Fruit fly (Drosophila melanogaster): ENCODE measurements around the gene Ibf2.

Gene Ibf2

dm6 chr3R:9220064-9220864 lies 38.0 kb downstream of the Ibf2 start (continued):
- no peak for TF ChIP-seq gro (GFP tag; optimal IDR thresholded peaks at IDR 0.05)
- TF ChIP-seq CG1832 (GFP tag; optimal IDR thresholded peaks at IDR 0.05): peak; percentile 80
- peak; percentile 4 for TF ChIP-seq Sox100B (GFP tag; optimal IDR thresholded peaks at IDR 0.05)
- peak in 1 of 2 experiments; percentile 22 for TF ChIP-seq Hr78 (GFP tag; optimal IDR thresholded peaks at IDR 0.05)
- TF ChIP-seq CG7556 (GFP tag; optimal IDR thresholded peaks at IDR 0.05): peak; percentile 18
- 0 out of 2 replicates have a peak, but pooled peaks have one; percentile 36 for TF ChIP-seq Ptx1 (GFP tag; IDR thresholded peaks at IDR 0.05)
- peak; percentile 11 for TF ChIP-seq CG10267 (tag; optimal IDR thresholded peaks at IDR 0.05)
- no peak for TF ChIP-seq kah (GFP tag; optimal IDR thresholded peaks at IDR 0.05)
- TF ChIP-seq Hr51 (GFP tag; optimal IDR thresholded peaks at IDR 0.05): peak in 1 of 2 experiments; percentile 40
- TF ChIP-seq ara (GFP tag; IDR thresholded peaks at IDR 0.05): no peak
- peak; percentile 66; the same call in 1 of the 2 replicates for TF ChIP-seq rib (GFP tag; IDR thresholded peaks at IDR 0.05)
- no peak for TF ChIP-seq B-H1 (GFP tag; IDR thresholded peaks at IDR 0.05)
- TF ChIP-seq CG31441 (GFP tag; IDR thresholded peaks at IDR 0.05): no peak
- peak; percentile 30 to 96 for TF ChIP-seq bsh (GFP tag; optimal IDR thresholded peaks at IDR 0.05)
- TF ChIP-seq al (GFP tag; IDR thresholded peaks at IDR 0.05): peak; percentile 50; the same call in 1 of the 2 replicates
- TF ChIP-seq CG1647 (GFP tag; optimal IDR thresholded peaks at IDR 0.05): no peak
- TF ChIP-seq CG34376 (GFP tag; optimal IDR thresholded peaks at IDR 0.05): peak; percentile 4
- peak; percentile 30; the same call in 1 of the 2 replicates for TF ChIP-seq CG10366 (GFP tag; IDR thresholded peaks at IDR 0.05)
- TF ChIP-seq jing (GFP tag; optimal IDR thresholded peaks at IDR 0.05): no peak
- peak; percentile 54; the same call in 1 of the 2 replicates for TF ChIP-seq CG31224 (GFP tag; IDR thresholded peaks at IDR 0.05)
- no peak for TF ChIP-seq Lhr (GFP tag; optimal IDR thresholded peaks at IDR 0.05)
- peak; percentile 24 for TF ChIP-seq bigmax (GFP tag; optimal IDR thresholded peaks at IDR 0.05)
- TF ChIP-seq eve (GFP tag; optimal IDR thresholded peaks at IDR 0.05): peak in 1 of 2 experiments; percentile 56
- TF ChIP-seq seq (GFP tag; IDR thresholded peaks at IDR 0.05): peak; percentile 59; the same call in 1 of the 2 replicates
- peak; percentile 66 for TF ChIP-seq CG14014 (GFP tag; IDR thresholded peaks at IDR 0.05)
- TF ChIP-seq Hey (tag; optimal IDR thresholded peaks at IDR 0.05): no peak
- TF ChIP-seq insv (GFP tag; optimal IDR thresholded peaks at IDR 0.05): peak in 1 of 2 experiments; percentile 20
- peak; percentile 48 for TF ChIP-seq CG8924 (tag; optimal IDR thresholded peaks at IDR 0.05)
- no peak for TF ChIP-seq Eip74EF (GFP tag; optimal IDR thresholded peaks at IDR 0.05)
- TF ChIP-seq CG12744 (GFP tag; optimal IDR thresholded peaks at IDR 0.05): peak; percentile 58
- TF ChIP-seq CG15073 (GFP tag; optimal IDR thresholded peaks at IDR 0.05): peak; percentile 1
- peak; percentile 55; the same call in 1 of the 2 replicates for TF ChIP-seq lmd (GFP tag; IDR thresholded peaks at IDR 0.05)
- peak; percentile 20; the same call in 1 of the 2 replicates for TF ChIP-seq CG11247 (GFP tag; IDR thresholded peaks at IDR 0.05)
- peak; percentile 14 for TF ChIP-seq shn (GFP tag; optimal IDR thresholded peaks at IDR 0.05)
- TF ChIP-seq her (GFP tag; optimal IDR thresholded peaks at IDR 0.05): peak; percentile 22
- TF ChIP-seq Hr3 (GFP tag; optimal IDR thresholded peaks at IDR 0.05): no peak
- TF ChIP-seq CG6854 (GFP tag; optimal IDR thresholded peaks at IDR 0.05): peak; percentile 15
- peak; percentile 57 for TF ChIP-seq kni (GFP tag; optimal IDR thresholded peaks at IDR 0.05)
- TF ChIP-seq Nf-YB (GFP tag; optimal IDR thresholded peaks at IDR 0.05): peak; percentile 10
- peak; percentile 23 for TF ChIP-seq Hmx (GFP tag; optimal IDR thresholded peaks at IDR 0.05)
- TF ChIP-seq Xrp1 (GFP tag; IDR thresholded peaks at IDR 0.05): peak; percentile 58; the same call in 1 of the 2 replicates
- no peak for TF ChIP-seq Oli (tag; optimal IDR thresholded peaks at IDR 0.05)
- no peak for TF ChIP-seq CG32767 (GFP tag; IDR thresholded peaks at IDR 0.05)
- no peak for TF ChIP-seq Hr39 (optimal IDR thresholded peaks at IDR 0.05)
- TF ChIP-seq prd (optimal IDR thresholded peaks at IDR 0.05): no peak
- peak; percentile 49; the same call in 1 of the 3 replicates for TF ChIP-seq prd (GFP tag; IDR thresholded peaks at IDR 0.05)
- peak; percentile 87 for TF ChIP-seq CG3163 (GFP tag; optimal IDR thresholded peaks at IDR 0.05)
- TF ChIP-seq ftz-f1 (GFP tag; optimal IDR thresholded peaks at IDR 0.05): peak; percentile 63
- TF ChIP-seq CG9727 (GFP tag; optimal IDR thresholded peaks at IDR 0.05): peak; percentile 33

Data from whole organism, embryonic.